Worm (Caenorhabditis elegans): ENCODE results near the gene lact-4.

DNA sequence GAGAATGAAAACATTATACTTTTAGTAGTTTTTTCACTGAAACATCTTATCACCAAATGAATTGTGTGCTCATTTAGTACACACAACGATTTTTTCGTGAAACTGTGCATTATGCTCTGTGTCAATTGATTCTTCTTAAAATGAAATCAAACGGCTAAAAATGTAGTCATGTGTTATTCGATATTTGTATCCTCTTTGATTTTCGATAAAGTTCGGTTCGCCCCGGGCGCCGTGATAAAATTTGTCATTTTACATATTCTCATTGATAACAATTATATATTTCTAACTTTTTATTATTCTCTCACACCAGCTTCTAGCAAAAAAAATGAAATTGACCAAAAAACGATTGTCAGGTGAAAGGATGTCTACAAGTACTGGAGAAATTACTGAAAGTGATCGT is 34.5 kb upstream of the lact-4 start, which contains the start of gene ctg-2:
- no peak for TF ChIP-seq pha-4 (tag; optimal IDR thresholded peaks at IDR 0.05)
- no peak for TF ChIP-seq mes-4 (tag; optimal IDR thresholded peaks at IDR 0.05)
- no peak for TF ChIP-seq ztf-18 (tag; optimal IDR thresholded peaks at IDR 0.05)
- no peak for TF ChIP-seq ama-1 (optimal IDR thresholded peaks at IDR 0.05)
- no peak for TF ChIP-seq ama-1 (GFP tag; optimal IDR thresholded peaks at IDR 0.05)
- no peak for TF ChIP-seq lsy-27 (tag; optimal IDR thresholded peaks at IDR 0.05; ENCODE audit: borderline replicate concordance, insufficient read depth)
- no peak for TF ChIP-seq T07F8.4 (tag; optimal IDR thresholded peaks at IDR 0.05)
- no peak for TF ChIP-seq F57A8.1 (GFP tag; optimal IDR thresholded peaks at IDR 0.05)
- TF ChIP-seq nfyb-1 (GFP tag; IDR thresholded peaks at IDR 0.05) = no peak
- no peak for TF ChIP-seq ceh-79 (tag; optimal IDR thresholded peaks at IDR 0.05)
- no peak for TF ChIP-seq lin-26 (GFP tag; IDR thresholded peaks at IDR 0.05)
- no peak for TF ChIP-seq madf-6 (GFP tag; IDR thresholded peaks at IDR 0.05)
- TF ChIP-seq sea-2 (GFP tag; IDR thresholded peaks at IDR 0.05) = no peak
- TF ChIP-seq egrh-3 (GFP tag; IDR thresholded peaks at IDR 0.05) = no peak
- no peak for TF ChIP-seq pbrm-1 (GFP tag; IDR thresholded peaks at IDR 0.05)

Data from whole organism, young adult.